Fruit fly (Drosophila melanogaster) ovary, adult (tissue): ENCODE data around the gene ppk7.

Experiments
- CG17801 ChIP-seq: fragments of 200-800 bp; optimal IDR thresholded peaks from 2 replicates; lab custom pipeline; 2019; ENCODE audit warnings: missing biosample characterization, mild to moderate bottlenecking, missing genetic modification characterization, moderate library complexity; ENCODE audit not compliant: partially characterized antibody

ppk7 gene

dm6 chr2L:6354231-6354630, at the start of gene ppk7:
ppk7 (minus strand) TSS chr2L:6354331.
- no peak for TF ChIP-seq CG17801

DNA sequence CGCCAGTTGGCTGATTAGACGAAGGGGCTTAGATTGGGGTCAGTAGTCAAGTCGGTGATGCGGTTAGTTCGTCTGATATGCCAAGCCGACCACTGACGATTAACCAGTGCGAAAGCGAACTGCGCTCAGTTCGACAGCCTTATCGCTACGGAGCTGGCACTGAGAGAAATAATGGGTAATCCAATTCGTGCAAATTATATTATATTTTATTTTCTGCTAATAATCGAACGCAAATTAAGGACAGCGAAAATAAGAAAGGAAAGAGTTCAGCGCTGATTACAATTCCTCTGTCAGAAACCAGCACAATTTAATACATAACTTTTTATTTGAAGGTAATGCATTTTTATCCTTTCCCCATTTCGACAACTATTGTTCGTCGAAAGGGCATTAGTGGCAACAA, 43.0 kb upstream of the ppk7 start, which contains the start of gene CG42369:
CG42369 (minus strand) TSS at position 101 of the 400 bp plus-strand sequence.
- no peak for TF ChIP-seq CG17801

DNA sequence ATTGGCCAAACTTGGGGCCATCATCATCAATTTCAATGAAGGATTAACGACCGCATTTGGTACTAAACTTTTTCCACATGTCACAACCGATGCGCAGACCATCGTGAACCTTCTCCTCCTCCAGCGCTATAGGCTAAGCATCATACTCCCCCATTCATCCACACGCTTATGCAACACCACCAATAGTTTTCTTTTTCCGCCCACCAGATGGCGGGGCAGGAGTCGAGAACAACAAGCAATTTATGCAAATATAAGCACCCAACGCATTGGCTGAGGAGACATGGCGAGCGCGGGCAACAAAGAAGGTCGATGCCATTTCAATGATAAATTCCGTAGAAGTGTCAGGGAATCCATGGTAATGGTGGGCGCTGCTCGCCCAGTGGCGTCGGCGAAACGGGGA, 37.3 kb upstream of the ppk7 start:
- TF ChIP-seq CG17801: no peak

- no peak for TF ChIP-seq CG17801
Measured at dm6 chr2L:6387068-6387467, 32.9 kb upstream of the ppk7 start.

dm6 chr2L:6385409-6385808, 31.3 kb upstream of the ppk7 start, which contains the start of gene Nepl6:
Nepl6 (minus strand) TSS chr2L:6385512.
- no peak for TF ChIP-seq CG17801

DNA sequence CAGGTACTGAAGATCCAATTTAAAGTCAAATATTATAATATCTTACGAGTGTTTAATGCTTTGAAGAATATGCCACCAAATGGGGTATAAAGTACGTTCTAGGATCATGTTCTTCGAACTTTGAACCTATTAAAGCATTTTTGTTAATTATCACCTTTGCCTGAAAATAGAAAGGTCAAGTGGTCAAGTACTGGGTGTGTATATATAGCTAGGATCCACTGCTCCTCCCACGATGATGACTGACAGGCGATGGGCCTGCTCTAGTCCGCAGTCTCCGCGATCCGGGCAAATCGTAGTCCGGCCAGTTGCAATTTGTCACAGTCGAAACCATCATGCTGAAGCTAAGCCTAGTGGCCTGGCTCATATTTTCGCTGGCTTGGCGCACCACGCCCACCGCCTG, 26.8 kb upstream of the ppk7 start, which contains the start of gene Nepl5:
Nepl5 (plus strand) TSS at position 301 of the 400 bp plus-strand sequence.
- no peak for TF ChIP-seq CG17801

DNA sequence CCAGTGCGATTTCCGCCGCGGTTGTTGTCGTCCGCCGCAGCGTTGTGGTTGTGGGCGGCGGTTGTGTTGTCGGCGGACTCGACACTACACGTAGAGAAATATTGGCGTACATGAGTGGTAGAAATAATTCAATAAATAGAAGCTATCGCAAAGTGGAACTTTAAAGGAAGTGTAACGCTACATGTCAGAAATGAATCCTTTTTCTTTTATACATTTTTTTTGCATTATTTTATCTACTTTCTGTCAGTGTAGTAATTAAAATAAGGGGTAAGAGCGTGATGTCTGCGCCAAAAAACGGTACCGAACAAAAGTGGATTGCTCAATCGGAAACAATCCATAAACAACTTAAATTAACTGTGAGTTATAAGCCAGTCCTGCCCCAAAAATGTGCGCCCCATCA, 25.1 kb upstream of the ppk7 start:
- TF ChIP-seq CG17801: no peak

dm6 chr2L:6373141-6373540, 19.0 kb upstream of the ppk7 start:
- TF ChIP-seq CG17801: no peak

DNA sequence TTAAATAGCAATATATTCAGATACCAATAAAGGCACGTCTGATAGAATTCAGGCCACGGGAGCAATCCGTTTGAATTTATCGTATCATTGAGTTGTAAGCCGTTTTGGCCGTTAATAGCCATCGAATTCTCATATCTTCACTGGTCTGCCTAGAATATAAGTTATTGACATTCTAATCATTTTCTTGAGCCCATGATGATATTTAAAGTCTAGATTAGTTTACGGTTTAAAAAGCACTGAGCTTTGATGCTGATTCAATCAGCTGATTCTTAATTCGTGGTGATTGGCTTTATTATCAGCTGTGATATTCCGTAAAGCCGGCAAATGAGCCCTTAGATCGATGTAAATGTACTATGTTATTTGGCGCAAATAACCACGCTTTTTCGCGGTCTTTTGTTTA, 18.0 kb upstream of the ppk7 start, which contains the start of gene slam:
slam (plus strand) TSS at position 301 of the 400 bp plus-strand sequence.
- TF ChIP-seq CG17801: no peak

DNA sequence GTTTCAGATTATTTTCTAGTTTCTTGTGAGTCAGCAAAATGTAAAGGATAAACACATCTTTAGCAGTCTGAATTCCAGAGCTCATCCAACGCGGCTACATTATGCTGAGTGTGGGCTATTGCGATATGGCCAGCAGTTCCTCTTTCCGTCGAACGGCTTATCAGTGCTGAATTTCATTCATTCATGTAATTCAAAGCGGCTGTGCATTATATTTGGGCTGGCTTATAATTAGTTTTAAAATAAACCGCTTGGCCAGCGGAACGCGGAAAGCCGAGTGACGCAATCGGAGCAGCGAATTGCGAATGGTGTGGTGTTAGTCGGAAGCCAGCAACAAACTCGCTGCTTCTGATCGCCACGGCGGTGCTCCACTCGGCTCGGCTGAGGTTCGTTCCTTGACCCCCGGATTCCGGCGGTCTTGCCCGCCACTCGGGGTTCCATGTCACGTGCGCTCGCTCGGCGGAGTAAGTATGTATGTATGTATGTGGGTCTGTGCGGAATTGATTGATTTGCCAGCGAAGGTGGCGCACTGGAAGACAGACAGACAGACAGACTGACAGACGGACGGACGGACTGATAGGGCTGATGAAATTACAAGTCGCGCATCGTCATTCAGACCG, 17.0 kb upstream of the ppk7 start:
- TF ChIP-seq CG17801: no peak

DNA sequence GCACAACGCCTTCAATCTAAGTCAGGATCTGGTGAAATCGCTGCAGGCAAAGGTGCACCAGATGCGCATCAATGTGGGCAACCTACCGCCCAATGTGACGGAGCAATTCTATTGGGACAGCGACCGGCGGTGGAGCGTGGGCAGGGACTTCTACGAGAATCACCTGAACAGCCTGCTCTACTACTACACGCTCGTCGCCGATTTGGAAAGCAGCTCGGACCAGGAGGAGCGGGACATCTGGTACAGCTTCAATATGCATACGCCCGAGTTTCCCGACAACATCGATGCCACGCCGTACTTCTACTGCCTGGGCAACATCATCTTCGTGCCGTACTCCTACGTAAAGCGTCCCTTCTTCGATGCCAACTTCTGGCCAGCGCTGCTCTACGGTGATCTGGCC, 15.2 kb upstream of the ppk7 start:
- TF ChIP-seq CG17801: no peak

DNA sequence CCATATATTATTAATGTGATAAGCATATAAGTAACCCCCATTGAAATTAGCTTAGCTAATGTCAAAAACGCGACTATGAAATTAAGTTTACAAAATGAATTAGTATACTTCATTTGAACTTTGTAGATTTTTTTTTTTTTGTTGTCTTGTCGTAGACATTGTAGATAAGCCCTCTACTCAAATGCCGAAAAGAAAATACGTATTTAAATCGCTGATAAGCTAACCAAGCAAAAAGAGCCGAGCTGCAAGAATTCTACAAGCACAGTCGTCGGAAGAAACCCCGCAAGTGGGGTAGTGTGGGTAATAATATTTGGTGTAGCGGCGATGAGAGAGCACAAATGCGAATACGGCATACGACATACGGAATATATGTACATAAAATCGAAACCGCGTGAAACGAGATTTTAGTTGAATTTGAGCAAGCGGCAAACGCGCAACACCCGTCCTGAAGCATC, 13.4 kb upstream of the ppk7 start, which contains the start of gene Nepl4:
Nepl4 (plus strand) TSS at position 405 of the 455 bp plus-strand sequence.
- TF ChIP-seq CG17801: no peak

DNA sequence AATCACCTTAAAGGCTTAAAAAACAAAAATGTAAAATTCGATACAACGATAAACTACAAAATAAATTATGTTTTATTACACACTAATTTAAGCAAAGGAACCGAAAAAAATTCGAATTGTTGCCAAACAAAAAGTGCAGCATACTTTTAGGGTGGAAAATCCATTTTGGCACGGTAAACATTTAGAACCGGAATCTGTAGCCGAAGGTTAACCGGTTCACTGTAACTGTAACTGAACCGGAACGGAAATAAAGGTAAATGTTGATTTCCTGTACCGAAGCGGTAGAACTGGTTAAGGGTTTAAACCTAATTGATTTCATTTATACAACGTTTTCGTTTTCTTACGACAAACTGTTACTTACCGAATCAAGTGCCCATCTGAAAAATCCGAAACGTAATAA, 12.8 kb upstream of the ppk7 start:
- no peak for TF ChIP-seq CG17801

- TF ChIP-seq CG17801: no peak
Measured at dm6 chr2L:6360059-6360458, 5.9 kb upstream of the ppk7 start.

- no peak for TF ChIP-seq CG17801
Measured at dm6 chr2L:6358218-6358617, 4.1 kb upstream of the ppk7 start, which contains the start of gene CG9500. CG9500 (minus strand) TSS chr2L:6358318.

- TF ChIP-seq CG17801: no peak
Measured at dm6 chr2L:6356686-6357362, 2.7 kb upstream of the ppk7 start.

DNA sequence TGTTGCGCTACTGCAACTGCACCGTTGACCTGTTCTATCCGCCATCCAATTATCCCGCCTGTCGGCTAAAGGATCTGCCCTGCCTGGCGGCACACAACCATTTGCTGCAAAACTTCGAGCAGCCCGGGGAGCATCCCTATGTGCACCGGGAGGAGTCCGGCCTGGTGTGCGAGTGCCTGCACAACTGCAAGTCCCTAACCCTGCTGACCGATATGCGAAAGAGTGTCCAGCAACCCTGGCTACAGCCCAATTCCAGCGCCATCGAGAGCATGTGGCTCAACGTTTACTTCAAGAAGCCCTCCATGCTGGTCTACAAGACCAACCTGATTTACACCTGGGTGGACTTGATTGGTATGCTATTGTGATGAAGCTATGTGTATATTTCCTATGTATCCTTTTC, 2.0 kb upstream of the ppk7 start:
- no peak for TF ChIP-seq CG17801

dm6 chr2L:6354656-6355055, 525 bp upstream of the ppk7 start, which contains the start of gene ppk14:
ppk14 (plus strand) TSS chr2L:6354956.
- TF ChIP-seq CG17801: no peak
